Worm (Caenorhabditis elegans) whole organism, young adult: ENCODE measurements around the gene C14C6.3.

Experiments used
- C06A6.2 ChIP-seq: fragments of 200-800 bp; sonication (Bioruptor generic); conservative IDR thresholded peaks from 2 replicates; pipeline ENCODE4 v1.3.6; 2022; ENCODE audit warnings: missing genetic modification characterization, missing compliant biosample characterization
- C17E4.6 ChIP-seq: fragments of 200-800 bp; sonication (Bioruptor generic); IDR thresholded peaks from 2 replicates; pipeline ENCODE4 v1.3.6; 2022; ENCODE audit warnings: missing genetic modification reagents, missing genetic modification characterization, missing compliant biosample characterization
- F55B11.4 ChIP-seq: sonication (generic microtip); optimal IDR thresholded peaks from 2 replicates; lab custom pipeline; 2016; ENCODE audit warnings: missing compliant biosample characterization, missing genetic modification characterization, borderline replicate concordance; ENCODE audit not compliant: insufficient read depth
- T26A5.8 ChIP-seq: sonication (generic microtip); optimal IDR thresholded peaks from 2 replicates; lab custom pipeline; 2016; ENCODE audit warnings: missing genetic modification characterization, missing compliant biosample characterization
- Y53F4B.3 ChIP-seq: fragments of 200-800 bp; sonication (Bioruptor generic); IDR thresholded peaks from 2 replicates; pipeline ENCODE4 v1.3.6; 2022; ENCODE audit warnings: missing genetic modification reagents, missing genetic modification characterization, missing compliant biosample characterization
- Y95B8A.8 ChIP-seq: fragments of 200-800 bp; sonication (Bioruptor generic); IDR thresholded peaks from 2 replicates; pipeline ENCODE4 v1.3.6; 2022; ENCODE audit warnings: missing genetic modification reagents, missing genetic modification characterization, missing compliant biosample characterization
- akir-1 ChIP-seq: fragments of 200-800 bp; sonication (Bioruptor generic); optimal IDR thresholded peaks from 2 replicates; lab custom pipeline; 2018; ENCODE audit warnings: mild to moderate bottlenecking, missing genetic modification characterization, moderate library complexity, missing compliant biosample characterization
- ama-1 ChIP-seq, 3 experiments: fragments of 150-350 bp in 1 of 3; sonication (generic microtip) in 2 of 3; optimal IDR thresholded peaks; 2 replicates each; lab custom pipeline; 2014 to 2018; ENCODE audit warnings: missing biosample characterization in 2 of 3, missing genetic modification characterization in 2 of 3, missing genetic modification reagents in 2 of 3
- aptf-3 ChIP-seq: fragments of 200-800 bp; sonication (Bioruptor generic); IDR thresholded peaks from 2 replicates; pipeline ENCODE4 v1.3.6; 2022; ENCODE audit warnings: missing genetic modification characterization, missing compliant biosample characterization
- attf-3 ChIP-seq: fragments of 200-800 bp; sonication (Bioruptor generic); conservative IDR thresholded peaks from 2 replicates; pipeline ENCODE4 v1.3.6; 2022; ENCODE audit warnings: missing genetic modification reagents, missing genetic modification characterization, missing compliant biosample characterization
- attf-5 ChIP-seq: fragments of 200-800 bp; sonication (Bioruptor generic); optimal IDR thresholded peaks from 2 replicates; lab custom pipeline; 2018; ENCODE audit warnings: mild to moderate bottlenecking, missing genetic modification characterization, missing compliant biosample characterization
- bed-2 ChIP-seq: fragments of 200-800 bp; sonication (Bioruptor generic); IDR thresholded peaks from 2 replicates; pipeline ENCODE4 v1.3.6; 2022; ENCODE audit warnings: missing genetic modification reagents, missing genetic modification characterization, missing compliant biosample characterization
- ceh-100 ChIP-seq: fragments of 200-800 bp; sonication (Bioruptor generic); IDR thresholded peaks from 2 replicates; pipeline ENCODE4 v1.3.6; 2022; ENCODE audit warnings: missing genetic modification reagents, missing genetic modification characterization, missing compliant biosample characterization
- ceh-58 ChIP-seq: fragments of 200-800 bp; sonication (Bioruptor generic); IDR thresholded peaks from 2 replicates; pipeline ENCODE4 v1.3.6; 2022; ENCODE audit warnings: missing genetic modification characterization, missing compliant biosample characterization
- ceh-91 ChIP-seq: fragments of 200-800 bp; sonication (Bioruptor generic); IDR thresholded peaks from 2 replicates; pipeline ENCODE4 v1.3.6; 2022; ENCODE audit warnings: missing genetic modification reagents, missing genetic modification characterization, missing compliant biosample characterization
- dox-1 ChIP-seq: fragments of 200-800 bp; sonication (Bioruptor generic); IDR thresholded peaks from 2 replicates; pipeline ENCODE4 v1.3.6; 2022; ENCODE audit warnings: missing genetic modification reagents, missing genetic modification characterization, missing compliant biosample characterization
- egrh-3 ChIP-seq: fragments of 200-800 bp; sonication (Bioruptor generic); IDR thresholded peaks from 2 replicates; pipeline ENCODE4 v1.3.6; 2022; ENCODE audit warnings: missing genetic modification reagents, missing genetic modification characterization, missing compliant biosample characterization
- gei-17 ChIP-seq: fragments of 200-800 bp; sonication (Bioruptor generic); optimal IDR thresholded peaks from 2 replicates; lab custom pipeline; 2018; ENCODE audit warnings: mild to moderate bottlenecking, missing genetic modification characterization, missing compliant biosample characterization
- him-1 ChIP-seq: sonication (generic microtip); optimal IDR thresholded peaks from 2 replicates; lab custom pipeline; 2016; ENCODE audit warnings: missing genotype, missing genetic modification reagents, missing genetic modification characterization, missing compliant biosample characterization
- hlh-26 ChIP-seq: fragments of 200-800 bp; sonication (Bioruptor generic); conservative IDR thresholded peaks from 2 replicates; pipeline ENCODE4 v1.3.6; 2022; ENCODE audit warnings: missing genetic modification reagents, missing genetic modification characterization, missing compliant biosample characterization
- hmg-20 ChIP-seq: fragments of 200-800 bp; sonication (Bioruptor generic); IDR thresholded peaks from 2 replicates; pipeline ENCODE4 v1.3.6; 2022; ENCODE audit warnings: missing genetic modification reagents, missing genetic modification characterization, missing compliant biosample characterization
- let-607 ChIP-seq, 2 experiments: fragments of 200-800 bp in 1 of 2; sonication (Bioruptor generic) in 1 of 2; sonication (generic microtip) in 1 of 2; optimal IDR thresholded peaks; 2 replicates each; lab custom pipeline; 2016 to 2018; ENCODE audit warnings: mild to moderate bottlenecking in 2 of 2, missing compliant biosample characterization in 2 of 2, missing genetic modification characterization in 2 of 2, moderate library complexity in 2 of 2, missing genotype in 1 of 2
- lin-35 ChIP-seq, 3 experiments: fragments of 150-350 bp in 2 of 3; sonication (generic microtip) in 1 of 3; optimal IDR thresholded peaks; 2 replicates each; lab custom pipeline; 2014 to 2018; ENCODE audit warnings: missing biosample characterization in 3 of 3, missing genetic modification characterization in 3 of 3, missing genetic modification reagents in 3 of 3
- lsl-1 ChIP-seq: fragments of 200-800 bp; sonication (Bioruptor generic); optimal IDR thresholded peaks from 2 replicates; lab custom pipeline; 2018; ENCODE audit warnings: mild to moderate bottlenecking, missing genetic modification characterization, moderate library complexity, missing compliant biosample characterization
- lsy-27 ChIP-seq: sonication (generic microtip); optimal IDR thresholded peaks from 2 replicates; lab custom pipeline; 2017; ENCODE audit warnings: missing genetic modification characterization, mild to moderate bottlenecking, missing compliant biosample characterization, antibody characterized with exemption, missing genotype, borderline replicate concordance; ENCODE audit not compliant: insufficient read depth
- madf-3 ChIP-seq: fragments of 200-800 bp; sonication (Bioruptor generic); IDR thresholded peaks from 2 replicates; pipeline ENCODE4 v1.3.6; 2022; ENCODE audit warnings: missing genetic modification reagents, missing genetic modification characterization, missing compliant biosample characterization
- mel-28 ChIP-seq: sonication (generic microtip); optimal IDR thresholded peaks from 2 replicates; lab custom pipeline; 2016; ENCODE audit warnings: borderline replicate concordance, mild to moderate bottlenecking, missing genetic modification characterization, missing compliant biosample characterization
- nfya-2 ChIP-seq: fragments of 200-800 bp; sonication (Bioruptor generic); IDR thresholded peaks from 2 replicates; pipeline ENCODE4 v1.3.6; 2022; ENCODE audit warnings: missing genetic modification reagents, missing genetic modification characterization, missing compliant biosample characterization
- nfyb-1 ChIP-seq: fragments of 200-800 bp; sonication (Bioruptor generic); IDR thresholded peaks from 2 replicates; pipeline ENCODE4 v1.3.6; 2022; ENCODE audit warnings: missing genetic modification reagents, missing genetic modification characterization, missing compliant biosample characterization
- nhr-179 ChIP-seq: sonication (generic microtip); optimal IDR thresholded peaks from 2 replicates; lab custom pipeline; 2016; ENCODE audit warnings: mild to moderate bottlenecking, missing genetic modification characterization, missing compliant biosample characterization
- rec-8 ChIP-seq, 2 experiments: sonication (generic microtip); optimal IDR thresholded peaks; 2 replicates each; lab custom pipeline; 2016; ENCODE audit warnings: mild to moderate bottlenecking in 2 of 2, missing genetic modification characterization in 2 of 2, missing genetic modification reagents in 2 of 2, missing genotype in 2 of 2, missing biosample characterization in 1 of 2, missing compliant biosample characterization in 1 of 2, moderate library complexity in 1 of 2
- rpc-1 ChIP-seq, 2 experiments: fragments of 150-350 bp in 1 of 2; sonication (generic microtip) in 1 of 2; optimal IDR thresholded peaks; 2 replicates each; lab custom pipeline; 2014 to 2018; ENCODE audit warnings: missing biosample characterization in 1 of 2, missing genetic modification characterization in 1 of 2, missing genetic modification reagents in 1 of 2, missing genotype in 1 of 2
- sdz-38 ChIP-seq: sonication (generic microtip); optimal IDR thresholded peaks from 2 replicates; lab custom pipeline; 2016; ENCODE audit warnings: missing genotype, missing genetic modification characterization, missing compliant biosample characterization
- snpc-1.1 ChIP-seq: sonication (generic microtip); optimal IDR thresholded peaks from 2 replicates; lab custom pipeline; 2017; ENCODE audit warnings: missing genetic modification characterization, mild to moderate bottlenecking, missing compliant biosample characterization, antibody characterized with exemption, moderate library complexity, missing genotype, missing genetic modification reagents; ENCODE audit not compliant: insufficient read depth
- snpc-4 ChIP-seq, 5 experiments: fragments of 150-350 bp in 1 of 5; sonication (generic microtip) in 4 of 5; optimal IDR thresholded peaks; 2 replicates each; lab custom pipeline; 2014 to 2018; ENCODE audit warnings: missing genetic modification characterization in 5 of 5, missing biosample characterization in 3 of 5, antibody characterized with exemption in 2 of 5, mild to moderate bottlenecking in 2 of 5, missing compliant biosample characterization in 2 of 5, missing genotype in 2 of 5, moderate library complexity in 2 of 5, missing genetic modification reagents in 1 of 5
- tbx-9 ChIP-seq: sonication (generic microtip); optimal IDR thresholded peaks from 2 replicates; lab custom pipeline; 2016; ENCODE audit warnings: borderline replicate concordance, missing genetic modification characterization, inconsistent platforms, missing compliant biosample characterization
- ztf-6 ChIP-seq: fragments of 200-800 bp; sonication (Bioruptor generic); IDR thresholded peaks from 2 replicates; pipeline ENCODE4 v1.3.6; 2022; ENCODE audit warnings: missing genetic modification reagents, missing genetic modification characterization, missing compliant biosample characterization

Gene C14C6.3

ce11 chrV:552406-552805 is 9.1 kb downstream of the C14C6.3 start:
- TF ChIP-seq sdz-38 (tag; lab: Kevin White, UChicago), result no peak
- no peak for TF ChIP-seq aptf-3
- TF ChIP-seq attf-3 (GFP tag; lab: Robert Waterston, UW), result no peak
- TF ChIP-seq lsl-1 (GFP tag; lab: Kevin White, UChicago), result no peak
- TF ChIP-seq hlh-26, result no peak
- TF ChIP-seq Y53F4B.3 (GFP tag; lab: Robert Waterston, UW), result no peak
- no peak for TF ChIP-seq attf-5 (GFP tag; lab: Kevin White, UChicago)

- TF ChIP-seq hlh-26, result no peak
- no peak for TF ChIP-seq him-1 (tag; lab: Kevin White, UChicago)
- TF ChIP-seq ama-1 (optimal IDR thresholded peaks at IDR 0.05; lab: Kevin White, UChicago), result no peak
- no peak for TF ChIP-seq ama-1 (GFP tag; optimal IDR thresholded peaks at IDR 0.05; lab: Kevin White, UChicago)
Measured at ce11 chrV:553067-553466, 9.8 kb downstream of the C14C6.3 start, which contains the start of gene C14C6.8. TSS of gene C14C6.8 (minus strand) at chrV:553167.

ce11 chrV:556055-556454 is 12.8 kb downstream of the C14C6.3 start, which contains the start of gene srx-8:
TSS of gene srx-8 (minus strand) at chrV:556155.
- TF ChIP-seq egrh-3 (GFP tag; lab: Robert Waterston, UW) (no peak), madf-3 (GFP tag; lab: Robert Waterston, UW) (no peak), C06A6.2 (GFP tag; lab: Robert Waterston, UW) (no peak), ztf-6 (GFP tag; lab: Robert Waterston, UW) (no peak), lsy-27 (tag; lab: Kevin White, UChicago) (no peak), C17E4.6 (GFP tag; lab: Robert Waterston, UW) (no peak), snpc-4 (GFP tag; optimal IDR thresholded peaks at IDR 0.05; lab: Kevin White, UChicago) (no peak), snpc-4 (tag; optimal IDR thresholded peaks at IDR 0.05; lab: Kevin White, UChicago) (no peak), ceh-100 (GFP tag; lab: Robert Waterston, UW) (no peak)

DNA sequence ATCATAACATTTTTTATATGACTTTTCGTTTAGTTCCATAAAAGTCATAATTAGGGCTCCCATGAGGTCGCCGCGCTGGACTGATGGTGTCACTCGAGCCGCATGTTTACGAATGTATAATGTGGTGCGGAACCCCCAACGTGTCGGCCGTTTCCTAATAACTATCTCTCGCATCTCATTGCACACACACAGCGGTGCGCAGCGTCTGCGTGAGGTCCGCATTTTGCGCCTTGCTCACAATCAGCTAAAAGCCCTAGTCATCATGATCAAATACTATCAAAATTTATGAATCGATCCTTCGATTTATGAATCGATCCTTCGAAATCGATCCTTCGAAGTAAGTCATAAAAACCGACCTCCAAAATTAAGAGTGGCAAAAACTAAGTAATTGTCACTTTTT is 16.7 kb downstream of the C14C6.3 start, which contains the start of gene srx-7:
TSS of gene srx-7 (plus strand) at position 256 of the 400 bp plus-strand sequence.
- TF ChIP-seq nfyb-1 (no peak), gei-17 (GFP tag; lab: Kevin White, UChicago) (no peak), lin-35 (GFP tag; optimal IDR thresholded peaks at IDR 0.05; lab: Kevin White, UChicago) (no peak), snpc-4 (GFP tag; optimal IDR thresholded peaks at IDR 0.05; lab: Kevin White, UChicago) (no peak), snpc-4 (tag; optimal IDR thresholded peaks at IDR 0.05; lab: Kevin White, UChicago) (peak in 1 of 4 experiments; percentile 65), hmg-20 (GFP tag; lab: Robert Waterston, UW) (no peak), C17E4.6 (GFP tag; lab: Robert Waterston, UW) (no peak), madf-3 (GFP tag; lab: Robert Waterston, UW) (no peak), snpc-1.1 (peak; percentile 3), ceh-58 (GFP tag; lab: Robert Waterston, UW) (no peak), ztf-6 (GFP tag; lab: Robert Waterston, UW) (no peak), sdz-38 (tag; lab: Kevin White, UChicago) (no peak)

DNA sequence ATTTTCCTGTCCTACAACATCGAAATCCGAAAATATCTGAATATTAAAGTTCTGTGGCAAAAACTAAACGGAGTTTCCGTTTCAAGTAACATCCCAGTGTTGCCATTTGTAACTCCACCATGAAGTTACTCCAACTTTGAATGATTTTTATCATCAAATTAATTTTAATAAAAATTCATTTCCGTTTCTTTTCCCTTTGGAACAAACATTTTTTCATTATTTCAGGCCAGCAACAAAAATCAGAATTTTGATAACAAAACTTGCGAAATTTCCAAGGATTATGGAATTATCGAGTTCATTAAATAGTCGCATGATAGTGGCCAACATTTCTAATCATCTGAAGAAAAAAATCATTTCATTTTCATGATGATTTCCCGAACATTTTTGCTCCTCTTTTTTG is 19.6 kb downstream of the C14C6.3 start, which contains the start of gene C14C6.2:
TSS of gene C14C6.2 (plus strand) at position 301 of the 400 bp plus-strand sequence.
- TF ChIP-seq ceh-91, result no peak
- TF ChIP-seq dox-1 (GFP tag; lab: Robert Waterston, UW), result no peak
- no peak for TF ChIP-seq nhr-179 (tag; lab: Kevin White, UChicago)
- no peak for TF ChIP-seq C06A6.2 (GFP tag; lab: Robert Waterston, UW)
- TF ChIP-seq let-607 (tag; optimal IDR thresholded peaks at IDR 0.05; lab: Kevin White, UChicago), result no peak
- no peak for TF ChIP-seq Y95B8A.8 (GFP tag; lab: Robert Waterston, UW)
- TF ChIP-seq lin-35 (GFP tag; optimal IDR thresholded peaks at IDR 0.05; lab: Kevin White, UChicago), result no peak
- TF ChIP-seq nfya-2 (GFP tag; lab: Robert Waterston, UW), result no peak
- no peak for TF ChIP-seq rpc-1 (optimal IDR thresholded peaks at IDR 0.05; lab: Kevin White, UChicago)
- TF ChIP-seq rpc-1 (tag; optimal IDR thresholded peaks at IDR 0.05; lab: Kevin White, UChicago), result no peak
- TF ChIP-seq rec-8 (tag; optimal IDR thresholded peaks at IDR 0.05; lab: Kevin White, UChicago), result no peak
- no peak for TF ChIP-seq mel-28 (tag; lab: Kevin White, UChicago)
- no peak for TF ChIP-seq F55B11.4 (tag; lab: Kevin White, UChicago)
- TF ChIP-seq akir-1, result no peak
- TF ChIP-seq lsy-27 (tag; lab: Kevin White, UChicago), result no peak
- no peak for TF ChIP-seq T26A5.8 (tag; lab: Kevin White, UChicago)
- TF ChIP-seq bed-2 (GFP tag; lab: Robert Waterston, UW), result no peak
- TF ChIP-seq tbx-9 (tag; lab: Kevin White, UChicago), result no peak
